Fruit fly (Drosophila melanogaster) Kc167 (cell line): Measurements from ENCODE around the gene CG9150.

Experiments used
- Myc ChIP-seq: fragments of >200 bp; optimal IDR thresholded peaks from 2 replicates; lab custom pipeline; 2017; ENCODE audit warnings: missing external identifiers
- Sin3A ChIP-seq: fragments of >200 bp; optimal IDR thresholded peaks from 2 replicates; lab custom pipeline; 2018; ENCODE audit warnings: missing external identifiers
- h ChIP-seq: fragments of >200 bp; optimal IDR thresholded peaks from 3 replicates; lab custom pipeline; 2018; ENCODE audit warnings: missing external identifiers
- insv ChIP-seq: fragments of >200 bp; optimal IDR thresholded peaks from 3 replicates; lab custom pipeline; 2018; ENCODE audit warnings: missing external identifiers
- psq ChIP-seq: fragments of >200 bp; optimal IDR thresholded peaks from 2 replicates; lab custom pipeline; 2017; ENCODE audit warnings: missing external identifiers
- ttk ChIP-seq: sonication (Bioruptor generic); optimal IDR thresholded peaks from 2 replicates; lab custom pipeline; 2017; ENCODE audit warnings: missing external identifiers

DNA sequence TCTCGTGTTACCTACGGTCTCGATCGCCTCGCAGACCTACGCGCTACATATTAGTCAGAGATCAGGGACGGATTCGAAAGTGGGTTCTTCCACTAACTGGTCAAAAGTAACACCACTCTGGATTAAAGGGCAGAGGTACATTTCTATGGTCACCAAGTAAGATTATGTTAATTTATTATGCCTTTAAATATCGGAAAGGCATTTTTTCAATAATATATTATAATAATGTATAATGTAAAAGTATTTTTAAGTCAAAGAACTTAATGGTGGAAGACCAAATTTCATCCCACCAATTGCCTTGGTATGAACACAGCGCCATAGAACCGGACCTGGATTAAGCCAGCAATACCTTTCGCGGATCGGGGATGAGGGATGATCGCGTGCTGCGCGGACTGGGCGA lies 45.6 kb downstream of the CG9150 start:
- TF ChIP-seq h (lab: Kevin White, UChicago): no peak
- TF ChIP-seq psq: no peak
- no peak for TF ChIP-seq ttk (lab: Kevin White, UChicago)
- no peak for TF ChIP-seq insv (lab: Kevin White, UChicago)
- no peak for TF ChIP-seq Sin3A
- no peak for TF ChIP-seq Myc (lab: Kevin White, UChicago)
